Fruit fly (Drosophila melanogaster): Measurements from ENCODE around the gene Cftr.

Cftr gene

dm6 chr3R:24567427-24567771 is 23.7 kb upstream of the Cftr start (continued):
- TF ChIP-seq nmo (GFP tag; optimal IDR thresholded peaks at IDR 0.05) (peak; percentile 87), CG30431 (GFP tag; optimal IDR thresholded peaks at IDR 0.05) (peak; percentile 81), Sry-δ (GFP tag; optimal IDR thresholded peaks at IDR 0.05) (peak; percentile 58), h (optimal IDR thresholded peaks at IDR 0.05) (no peak), sim (GFP tag; IDR thresholded peaks at IDR 0.05) (peak; percentile 75; the same call in 1 of the 2 replicates), CG10543 (GFP tag; optimal IDR thresholded peaks at IDR 0.05) (peak; percentile 67), ci (GFP tag; IDR thresholded peaks at IDR 0.05) (peak; percentile 96), CG12219 (GFP tag; optimal IDR thresholded peaks at IDR 0.05) (peak; percentile 87), pzg (GFP tag; optimal IDR thresholded peaks at IDR 0.05) (no peak), MBD-R2 (GFP tag; IDR thresholded peaks at IDR 0.05) (peak; percentile 61), Hmx (GFP tag; optimal IDR thresholded peaks at IDR 0.05) (peak; percentile 63), CG7963 (GFP tag; IDR thresholded peaks at IDR 0.05; ENCODE audit: partially characterized antibody) (no peak), CG32767 (GFP tag; IDR thresholded peaks at IDR 0.05) (peak; percentile 87), CG14014 (GFP tag; IDR thresholded peaks at IDR 0.05) (peak; percentile 85), fd3F (GFP tag; optimal IDR thresholded peaks at IDR 0.05) (peak; percentile 75), CG16815 (GFP tag; optimal IDR thresholded peaks at IDR 0.05) (peak; percentile 59), MESR4 (GFP tag; optimal IDR thresholded peaks at IDR 0.05) (peak; percentile 18), chinmo (GFP tag; IDR thresholded peaks at IDR 0.05; ENCODE audit: partially characterized antibody) (peak; percentile 67; the same call in 1 of the 4 replicates), Opbp (GFP tag; IDR thresholded peaks at IDR 0.05; ENCODE audit: partially characterized antibody) (no peak), Hand (GFP tag; optimal IDR thresholded peaks at IDR 0.05) (peak; percentile 47), tx (GFP tag; optimal IDR thresholded peaks at IDR 0.05) (peak; percentile 87), bcd (GFP tag; optimal IDR thresholded peaks at IDR 0.05) (peak; percentile 82), Tbp (GFP tag; optimal IDR thresholded peaks at IDR 0.05) (no peak), CG42726 (GFP tag; IDR thresholded peaks at IDR 0.05; ENCODE audit: partially characterized antibody) (no peak), zen2 (GFP tag; IDR thresholded peaks at IDR 0.05; ENCODE audit: partially characterized antibody) (no peak), sc (optimal IDR thresholded peaks at IDR 0.05) (no peak), sc (GFP tag; optimal IDR thresholded peaks at IDR 0.05) (peak; percentile 66), CG2712 (tag; optimal IDR thresholded peaks at IDR 0.05) (peak; percentile 82), wdn (GFP tag; IDR thresholded peaks at IDR 0.05) (peak; percentile 78), CG32772 (GFP tag; IDR thresholded peaks at IDR 0.05) (peak; percentile 82), fd102C (GFP tag; optimal IDR thresholded peaks at IDR 0.05) (peak; percentile 21), trh (GFP tag; optimal IDR thresholded peaks at IDR 0.05) (peak; percentile 75), CG10209 (GFP tag; optimal IDR thresholded peaks at IDR 0.05) (peak; percentile 88), jing (GFP tag; optimal IDR thresholded peaks at IDR 0.05) (peak; percentile 85), nau (GFP tag; optimal IDR thresholded peaks at IDR 0.05) (peak; percentile 75), NfI (GFP tag; optimal IDR thresholded peaks at IDR 0.05) (peak; percentile 89), CG11085 (GFP tag; IDR thresholded peaks at IDR 0.05) (peak; percentile 71), CG8089 (GFP tag; optimal IDR thresholded peaks at IDR 0.05) (peak; percentile 86), CG13424 (tag; optimal IDR thresholded peaks at IDR 0.05) (peak; percentile 88), sug (tag; optimal IDR thresholded peaks at IDR 0.05) (peak; percentile 69), gsb (GFP tag; IDR thresholded peaks at IDR 0.05) (peak; percentile 86), CG6854 (GFP tag; optimal IDR thresholded peaks at IDR 0.05) (peak; percentile 79), fu2 (GFP tag; optimal IDR thresholded peaks at IDR 0.05) (peak; percentile 89), CG16779 (GFP tag; IDR thresholded peaks at IDR 0.05) (peak; percentile 75), CG6791 (GFP tag; IDR thresholded peaks at IDR 0.05; ENCODE audit: partially characterized antibody) (no peak), p53 (GFP tag; optimal IDR thresholded peaks at IDR 0.05) (peak; percentile 79), CG14860 (GFP tag; IDR thresholded peaks at IDR 0.05; ENCODE audit: partially characterized antibody) (no peak), CG10267 (tag; optimal IDR thresholded peaks at IDR 0.05) (peak; percentile 59), twi (tag; optimal IDR thresholded peaks at IDR 0.05) (peak; percentile 60), pb (GFP tag; optimal IDR thresholded peaks at IDR 0.05) (peak; percentile 84), Lim3 (GFP tag; IDR thresholded peaks at IDR 0.05) (peak; percentile 73; the same call in 1 of the 2 replicates)
